Fruit fly (Drosophila melanogaster): ENCODE results near the gene mus304.

mus304 gene

DNA sequence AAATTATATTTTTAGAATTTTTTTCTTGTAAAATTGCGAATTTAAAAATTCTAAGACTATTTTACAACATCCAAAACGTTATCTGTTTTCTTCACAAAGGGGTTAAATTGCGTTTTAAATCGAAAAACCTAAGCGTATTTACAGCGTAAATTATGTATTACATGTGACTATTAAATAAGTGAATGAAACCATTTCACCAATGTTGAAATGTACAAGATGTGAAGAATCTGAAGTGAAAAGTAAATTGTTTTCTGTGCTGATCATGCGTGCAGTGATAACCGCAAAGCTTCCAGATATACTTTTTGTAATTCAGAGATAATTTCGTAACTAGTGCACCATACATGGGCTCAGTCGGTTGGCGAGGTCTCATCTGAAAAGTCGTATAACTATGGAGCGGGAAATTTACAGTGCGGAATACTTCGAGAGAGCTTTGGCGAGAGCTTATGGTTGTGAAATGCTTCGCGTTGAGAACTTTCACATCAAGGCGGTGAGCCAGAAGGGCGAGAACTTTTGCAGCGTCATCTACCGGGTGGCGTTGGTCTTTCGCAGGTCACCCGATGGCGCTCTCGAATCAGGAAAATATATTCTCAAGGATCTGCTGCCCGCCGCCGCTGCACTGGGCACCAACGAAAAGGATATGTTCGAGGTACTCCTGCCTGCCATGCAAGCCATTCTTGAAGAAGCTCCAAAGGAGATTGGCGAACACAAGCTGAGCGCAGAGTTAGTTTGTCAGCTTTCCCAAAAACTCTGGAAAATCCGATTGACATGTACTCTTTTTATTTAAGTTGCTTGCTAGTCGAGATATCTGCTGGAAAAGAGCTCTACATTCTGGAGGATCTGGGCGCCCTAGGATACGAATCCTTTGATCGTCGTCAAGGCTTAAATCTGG is 4.7 kb downstream of the mus304 start (continued):
- TF ChIP-seq Ets96B (tag; optimal IDR thresholded peaks at IDR 0.05) (peak; percentile 51), dac (GFP tag; optimal IDR thresholded peaks at IDR 0.05) (no peak), dsx (GFP tag; optimal IDR thresholded peaks at IDR 0.05; ENCODE audit: poor library complexity, severe bottlenecking) (peak; percentile 18), Hr38 (GFP tag; optimal IDR thresholded peaks at IDR 0.05) (no peak), lz (GFP tag; optimal IDR thresholded peaks at IDR 0.05) (peak; percentile 45), CG34406 (GFP tag; optimal IDR thresholded peaks at IDR 0.05) (peak; percentile 72), CG9139 (GFP tag; optimal IDR thresholded peaks at IDR 0.05) (no peak), acj6 (GFP tag; optimal IDR thresholded peaks at IDR 0.05) (peak; percentile 57), Smox (GFP tag; optimal IDR thresholded peaks at IDR 0.05) (peak; percentile 8), Sox14 (GFP tag; optimal IDR thresholded peaks at IDR 0.05) (peak; percentile 39), CG8319 (GFP tag; optimal IDR thresholded peaks at IDR 0.05) (no peak), CG8632 (GFP tag; optimal IDR thresholded peaks at IDR 0.05) (peak; percentile 71), CG31627 (GFP tag; optimal IDR thresholded peaks at IDR 0.05) (peak; percentile 14), cyc (GFP tag; optimal IDR thresholded peaks at IDR 0.05) (peak; percentile 44), Blimp-1 (GFP tag; optimal IDR thresholded peaks at IDR 0.05) (no peak), CG6854 (GFP tag; optimal IDR thresholded peaks at IDR 0.05) (no peak), Eip78C (GFP tag) (peak; percentile 79), Lpt (GFP tag; optimal IDR thresholded peaks at IDR 0.05) (peak; percentile 14), CG11294 (GFP tag; IDR thresholded peaks at IDR 0.05) (no peak), fd59A (GFP tag; optimal IDR thresholded peaks at IDR 0.05) (no peak), CG32006 (GFP tag; optimal IDR thresholded peaks at IDR 0.05) (peak; percentile 66), spab (GFP tag; optimal IDR thresholded peaks at IDR 0.05) (no peak)

DNA sequence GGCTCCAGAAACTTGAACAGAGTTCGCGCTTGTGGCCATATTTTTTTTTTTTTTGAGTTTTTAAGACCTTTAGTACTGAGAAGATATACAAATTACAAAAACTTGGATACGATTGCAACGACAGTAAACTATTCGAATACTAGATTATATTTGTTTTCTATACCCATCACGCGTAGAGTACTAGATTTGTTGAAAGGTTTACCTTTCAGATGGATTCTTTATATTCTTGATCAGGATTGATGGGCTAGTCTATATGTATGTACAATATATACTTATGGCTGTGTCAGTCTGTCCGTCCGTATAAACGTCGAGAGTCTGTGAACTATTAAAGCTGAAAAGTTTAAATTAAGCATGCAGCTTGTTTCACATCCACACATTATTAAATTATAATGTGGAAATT is 12.3 kb downstream of the mus304 start, which contains the start of gene CG42853:
Gene CG42853 (minus strand): TSS at position 101 of the 400 bp plus-strand sequence.
- no peak for TF ChIP-seq Ets96B (tag; optimal IDR thresholded peaks at IDR 0.05)

DNA sequence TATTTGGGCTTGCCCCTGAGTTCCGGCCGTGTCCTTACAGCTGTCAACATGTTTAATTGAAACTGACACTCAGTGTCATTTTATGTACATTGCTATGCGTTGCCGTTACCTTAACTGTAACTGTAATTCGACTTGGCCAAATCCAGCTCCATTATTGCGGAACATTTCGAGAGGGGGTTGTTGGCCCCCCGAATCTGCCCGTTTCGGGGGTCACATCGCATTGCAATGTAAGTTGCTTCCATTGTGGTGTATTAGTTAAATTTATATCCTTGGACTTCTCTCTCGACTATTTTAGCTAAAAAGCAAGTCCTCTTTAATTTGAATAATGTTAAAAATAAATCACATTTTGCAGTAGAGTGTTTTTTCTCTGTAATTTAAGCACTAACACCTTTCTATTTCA is 14.5 kb downstream of the mus304 start:
- TF ChIP-seq Lpt (GFP tag; optimal IDR thresholded peaks at IDR 0.05): no peak
- no peak for TF ChIP-seq esn (GFP tag; optimal IDR thresholded peaks at IDR 0.05)
- no peak for TF ChIP-seq fkh (GFP tag; optimal IDR thresholded peaks at IDR 0.05)
- TF ChIP-seq achi (GFP tag; optimal IDR thresholded peaks at IDR 0.05): no peak
- TF ChIP-seq OdsH (GFP tag; optimal IDR thresholded peaks at IDR 0.05): no peak
- TF ChIP-seq CG6276 (GFP tag; optimal IDR thresholded peaks at IDR 0.05): no peak
- no peak for TF ChIP-seq CG32006 (GFP tag; optimal IDR thresholded peaks at IDR 0.05)
- no peak for TF ChIP-seq dsx (GFP tag; optimal IDR thresholded peaks at IDR 0.05; ENCODE audit: poor library complexity, severe bottlenecking)
- no peak for TF ChIP-seq CG10669 (GFP tag; optimal IDR thresholded peaks at IDR 0.05)
- no peak for TF ChIP-seq vri (GFP tag; optimal IDR thresholded peaks at IDR 0.05)
- TF ChIP-seq CG8319 (GFP tag; optimal IDR thresholded peaks at IDR 0.05): no peak

DNA sequence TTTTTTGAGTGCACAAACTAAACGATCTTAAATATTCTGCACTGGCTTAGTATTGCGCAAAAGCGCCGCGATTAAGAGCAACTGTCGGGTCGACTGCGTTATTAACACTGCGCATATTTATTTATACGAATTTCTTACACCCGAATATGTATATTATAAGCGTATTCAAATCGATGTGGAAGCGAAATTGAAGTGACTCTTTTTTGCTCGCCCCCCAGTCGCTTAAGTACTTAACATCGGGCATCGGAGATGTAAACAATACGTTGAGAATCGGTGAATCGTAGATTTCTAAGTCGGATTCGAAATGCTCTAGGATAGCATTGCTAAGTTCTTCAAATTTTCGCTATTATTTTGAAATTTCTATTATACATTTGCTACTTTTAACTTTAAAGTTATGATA is 23.0 kb downstream of the mus304 start, which contains the start of gene Cyp312a1:
Gene Cyp312a1 (minus strand): TSS at position 101 of the 400 bp plus-strand sequence.
- no peak for TF ChIP-seq CG6276 (GFP tag; optimal IDR thresholded peaks at IDR 0.05)
- TF ChIP-seq CG11762 (GFP tag; optimal IDR thresholded peaks at IDR 0.05; ENCODE audit: insufficient read depth): no peak
- no peak for TF ChIP-seq Eip75B (GFP tag; optimal IDR thresholded peaks at IDR 0.05)
- TF ChIP-seq Lpt (GFP tag; optimal IDR thresholded peaks at IDR 0.05): no peak
- TF ChIP-seq CG3032 (tag; optimal IDR thresholded peaks at IDR 0.05): no peak
- no peak for TF ChIP-seq dsx (GFP tag; optimal IDR thresholded peaks at IDR 0.05; ENCODE audit: poor library complexity, severe bottlenecking)
- no peak for TF ChIP-seq Blimp-1 (GFP tag; optimal IDR thresholded peaks at IDR 0.05)
- TF ChIP-seq CG34406 (GFP tag; optimal IDR thresholded peaks at IDR 0.05): no peak
- no peak for TF ChIP-seq Ets21C (GFP tag; optimal IDR thresholded peaks at IDR 0.05)
- no peak for TF ChIP-seq Sox102F (GFP tag; optimal IDR thresholded peaks at IDR 0.05)
- no peak for TF ChIP-seq CG6163 (GFP tag; IDR thresholded peaks at IDR 0.05)
- TF ChIP-seq Ets96B (tag; optimal IDR thresholded peaks at IDR 0.05): no peak
- TF ChIP-seq svp (GFP tag): no peak
- TF ChIP-seq CG10631 (GFP tag; optimal IDR thresholded peaks at IDR 0.05): no peak
- TF ChIP-seq CG6808 (GFP tag; optimal IDR thresholded peaks at IDR 0.05): no peak
- no peak for TF ChIP-seq ss (GFP tag; optimal IDR thresholded peaks at IDR 0.05)
- TF ChIP-seq topi (GFP tag; optimal IDR thresholded peaks at IDR 0.05): no peak
- no peak for TF ChIP-seq CG4318 (GFP tag; optimal IDR thresholded peaks at IDR 0.05)
- no peak for TF ChIP-seq vri (GFP tag; optimal IDR thresholded peaks at IDR 0.05)
